Fruit fly (Drosophila melanogaster): ENCODE measurements around the gene CG9674.

DNA sequence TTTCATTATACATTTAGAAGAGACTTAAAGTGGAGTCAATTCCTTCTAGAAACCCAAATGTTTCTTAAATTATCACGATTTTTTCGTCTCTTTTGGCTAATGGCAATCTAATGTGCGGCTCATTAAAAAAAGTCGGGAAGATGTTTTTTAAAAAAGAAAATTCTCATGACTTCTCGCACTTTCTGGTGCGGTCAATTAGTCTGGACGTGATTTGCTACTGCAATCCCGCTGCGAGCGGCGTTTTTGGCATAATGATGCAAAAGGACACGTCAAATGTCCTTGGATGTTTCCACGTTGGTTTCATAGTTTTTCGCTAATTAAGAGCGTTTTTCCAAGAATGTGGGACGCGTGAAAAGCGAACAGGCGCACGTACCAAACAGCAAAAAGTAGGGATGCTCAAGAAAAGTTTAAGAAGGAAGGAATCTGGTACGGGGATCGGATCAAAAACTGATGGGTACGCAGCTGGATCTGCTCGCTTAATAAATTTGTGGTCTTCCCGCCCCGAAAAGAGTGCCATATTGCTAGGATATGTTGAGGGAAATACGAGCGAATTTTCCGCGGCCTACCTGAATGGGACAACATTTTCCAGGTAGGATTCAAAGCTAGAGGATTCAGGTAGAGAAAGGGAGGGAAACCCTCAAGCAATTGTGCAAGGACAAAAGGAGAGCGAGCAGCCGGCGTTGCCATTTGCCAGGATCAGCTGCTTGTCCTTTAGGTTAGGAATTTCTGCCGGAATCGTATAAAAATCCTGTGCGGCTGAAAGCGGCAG lies 34.6 kb downstream of the CG9674 start:
- TF ChIP-seq psq (optimal IDR thresholded peaks at IDR 0.05), result no peak
- TF ChIP-seq pan (optimal IDR thresholded peaks at IDR 0.05), result no peak
